Worm (Caenorhabditis elegans) whole organism, young adult: ENCODE measurements around the gene lgc-29.

Experiments used
- B0035.1 ChIP-seq: sonication (generic microtip); optimal IDR thresholded peaks from 2 replicates; lab custom pipeline; 2016; ENCODE audit warnings: missing genetic modification characterization, mild to moderate bottlenecking, missing compliant biosample characterization, missing genotype, missing genetic modification reagents
- B0261.1 ChIP-seq: sonication (generic microtip); optimal IDR thresholded peaks from 2 replicates; lab custom pipeline; 2016; ENCODE audit warnings: mild to moderate bottlenecking, missing genetic modification characterization, moderate library complexity, missing compliant biosample characterization
- B0336.3 ChIP-seq: fragments of 200-800 bp; sonication (Bioruptor generic); IDR thresholded peaks from 2 replicates; pipeline ENCODE4 v1.3.6; 2022; ENCODE audit warnings: missing genetic modification characterization, missing compliant biosample characterization
- F22D6.2 ChIP-seq: sonication (generic microtip); optimal IDR thresholded peaks from 2 replicates; lab custom pipeline; 2016; ENCODE audit warnings: mild to moderate bottlenecking, missing genetic modification characterization, missing compliant biosample characterization
- F33H1.4 ChIP-seq: fragments of 200-800 bp; sonication (Bioruptor generic); IDR thresholded peaks from 2 replicates; pipeline ENCODE4 v1.3.6; 2022; ENCODE audit warnings: missing genetic modification reagents, missing genetic modification characterization, missing compliant biosample characterization
- F37B4.10 ChIP-seq: fragments of 200-800 bp; sonication (Bioruptor generic); IDR thresholded peaks from 2 replicates; pipeline ENCODE4 v1.3.6; 2022; ENCODE audit warnings: missing genetic modification characterization, missing compliant biosample characterization
- F39B2.1 ChIP-seq: fragments of 200-800 bp; sonication (Bioruptor generic); IDR thresholded peaks from 2 replicates; pipeline ENCODE4 v1.3.6; 2022; ENCODE audit warnings: missing genetic modification reagents, missing genetic modification characterization, missing compliant biosample characterization
- F55B11.4 ChIP-seq: sonication (generic microtip); optimal IDR thresholded peaks from 2 replicates; lab custom pipeline; 2016; ENCODE audit warnings: missing compliant biosample characterization, missing genetic modification characterization, borderline replicate concordance; ENCODE audit not compliant: insufficient read depth
- F57A8.1 ChIP-seq: fragments of 200-800 bp; sonication (Bioruptor generic); optimal IDR thresholded peaks from 2 replicates; lab custom pipeline; 2018; ENCODE audit warnings: mild to moderate bottlenecking, missing genetic modification characterization, moderate library complexity, missing compliant biosample characterization
- F57C9.4 ChIP-seq: sonication (generic microtip); optimal IDR thresholded peaks from 2 replicates; lab custom pipeline; 2017; ENCODE audit warnings: mild to moderate bottlenecking, missing genetic modification characterization, missing compliant biosample characterization
- Y53F4B.3 ChIP-seq: fragments of 200-800 bp; sonication (Bioruptor generic); IDR thresholded peaks from 2 replicates; pipeline ENCODE4 v1.3.6; 2022; ENCODE audit warnings: missing genetic modification reagents, missing genetic modification characterization, missing compliant biosample characterization
- Y56A3A.18 ChIP-seq: fragments of 200-800 bp; sonication (Bioruptor generic); IDR thresholded peaks from 2 replicates; pipeline ENCODE4 v1.3.6; 2022; ENCODE audit warnings: missing genetic modification reagents, missing genetic modification characterization, missing compliant biosample characterization
- Y79H2A.3 ChIP-seq: fragments of 200-800 bp; sonication (Bioruptor generic); conservative IDR thresholded peaks from 2 replicates; pipeline ENCODE4 v1.3.6; 2022; ENCODE audit warnings: missing genetic modification reagents, missing genetic modification characterization, missing compliant biosample characterization
- Y95B8A.8 ChIP-seq: fragments of 200-800 bp; sonication (Bioruptor generic); IDR thresholded peaks from 2 replicates; pipeline ENCODE4 v1.3.6; 2022; ENCODE audit warnings: missing genetic modification reagents, missing genetic modification characterization, missing compliant biosample characterization
- ZK185.1 ChIP-seq: sonication (generic microtip); optimal IDR thresholded peaks from 2 replicates; lab custom pipeline; 2016; ENCODE audit warnings: mild to moderate bottlenecking, missing genetic modification characterization, missing compliant biosample characterization; ENCODE audit not compliant: poor library complexity, severe bottlenecking
- akir-1 ChIP-seq: fragments of 200-800 bp; sonication (Bioruptor generic); optimal IDR thresholded peaks from 2 replicates; lab custom pipeline; 2018; ENCODE audit warnings: mild to moderate bottlenecking, missing genetic modification characterization, moderate library complexity, missing compliant biosample characterization
- atf-7 ChIP-seq: sonication (generic microtip); optimal IDR thresholded peaks from 2 replicates; lab custom pipeline; 2017; ENCODE audit warnings: mild to moderate bottlenecking, missing genetic modification characterization, missing compliant biosample characterization
- athp-1 ChIP-seq: sonication (generic microtip); optimal IDR thresholded peaks from 2 replicates; lab custom pipeline; 2017; ENCODE audit warnings: mild to moderate bottlenecking, missing genetic modification characterization, missing compliant biosample characterization
- bed-1 ChIP-seq: fragments of 200-800 bp; sonication (Bioruptor generic); IDR thresholded peaks from 2 replicates; pipeline ENCODE4 v1.3.6; 2022; ENCODE audit warnings: missing genetic modification reagents, missing genetic modification characterization, missing compliant biosample characterization
- cebp-1 ChIP-seq, 2 experiments: fragments of 200-800 bp in 1 of 2; sonication (Bioruptor generic) in 1 of 2; sonication (generic microtip) in 1 of 2; IDR thresholded peaks in 1 of 2; optimal IDR thresholded peaks in 1 of 2; 2 replicates each; pipeline versions ENCODE4 v1.3.6 to Lab custom; 2017 to 2022; ENCODE audit warnings: missing compliant biosample characterization in 2 of 2, missing genetic modification characterization in 2 of 2, mild to moderate bottlenecking in 1 of 2, missing genetic modification reagents in 1 of 2, moderate library complexity in 1 of 2
- cebp-2 ChIP-seq: fragments of 200-800 bp; sonication (Bioruptor generic); IDR thresholded peaks from 2 replicates; pipeline ENCODE4 v1.3.6; 2022; ENCODE audit warnings: missing genetic modification characterization, missing compliant biosample characterization
- ceh-100 ChIP-seq: fragments of 200-800 bp; sonication (Bioruptor generic); IDR thresholded peaks from 2 replicates; pipeline ENCODE4 v1.3.6; 2022; ENCODE audit warnings: missing genetic modification reagents, missing genetic modification characterization, missing compliant biosample characterization
- chd-7 ChIP-seq: sonication (generic microtip); optimal IDR thresholded peaks from 2 replicates; lab custom pipeline; 2016; ENCODE audit warnings: mild to moderate bottlenecking, missing genetic modification characterization, moderate library complexity, missing compliant biosample characterization
- dox-1 ChIP-seq: fragments of 200-800 bp; sonication (Bioruptor generic); IDR thresholded peaks from 2 replicates; pipeline ENCODE4 v1.3.6; 2022; ENCODE audit warnings: missing genetic modification reagents, missing genetic modification characterization, missing compliant biosample characterization
- egl-18 ChIP-seq: fragments of 200-800 bp; sonication (Bioruptor generic); IDR thresholded peaks from 2 replicates; pipeline ENCODE4 v1.3.6; 2022; ENCODE audit warnings: missing genetic modification reagents, missing genetic modification characterization, missing compliant biosample characterization
- fkh-3 ChIP-seq: sonication (generic microtip); optimal IDR thresholded peaks from 2 replicates; lab custom pipeline; 2016; ENCODE audit warnings: mild to moderate bottlenecking, missing genetic modification characterization, missing compliant biosample characterization
- gei-17 ChIP-seq: fragments of 200-800 bp; sonication (Bioruptor generic); optimal IDR thresholded peaks from 2 replicates; lab custom pipeline; 2018; ENCODE audit warnings: mild to moderate bottlenecking, missing genetic modification characterization, missing compliant biosample characterization
- hlh-26 ChIP-seq: fragments of 200-800 bp; sonication (Bioruptor generic); conservative IDR thresholded peaks from 2 replicates; pipeline ENCODE4 v1.3.6; 2022; ENCODE audit warnings: missing genetic modification reagents, missing genetic modification characterization, missing compliant biosample characterization
- hmg-20 ChIP-seq: fragments of 200-800 bp; sonication (Bioruptor generic); IDR thresholded peaks from 2 replicates; pipeline ENCODE4 v1.3.6; 2022; ENCODE audit warnings: missing genetic modification reagents, missing genetic modification characterization, missing compliant biosample characterization
- hrde-1 ChIP-seq: sonication (generic microtip); optimal IDR thresholded peaks from 2 replicates; lab custom pipeline; 2016; ENCODE audit warnings: missing genetic modification characterization, mild to moderate bottlenecking, missing compliant biosample characterization, moderate library complexity, missing genotype, missing genetic modification reagents, borderline replicate concordance
- let-607 ChIP-seq, 2 experiments: fragments of 200-800 bp in 1 of 2; sonication (Bioruptor generic) in 1 of 2; sonication (generic microtip) in 1 of 2; optimal IDR thresholded peaks; 2 replicates each; lab custom pipeline; 2016 to 2018; ENCODE audit warnings: mild to moderate bottlenecking in 2 of 2, missing compliant biosample characterization in 2 of 2, missing genetic modification characterization in 2 of 2, moderate library complexity in 2 of 2, missing genotype in 1 of 2
- lin-26 ChIP-seq: fragments of 200-800 bp; sonication (Bioruptor generic); IDR thresholded peaks from 2 replicates; pipeline ENCODE4 v1.3.6; 2022; ENCODE audit warnings: missing genetic modification reagents, missing genetic modification characterization, missing compliant biosample characterization
- lin-40 ChIP-seq: sonication (generic microtip); optimal IDR thresholded peaks from 2 replicates; lab custom pipeline; 2016; ENCODE audit warnings: missing genetic modification characterization, mild to moderate bottlenecking, missing compliant biosample characterization, missing genotype, missing genetic modification reagents
- lir-1 ChIP-seq: fragments of 200-800 bp; sonication (Bioruptor generic); conservative IDR thresholded peaks from 2 replicates; pipeline ENCODE4 v1.3.6; 2022; ENCODE audit warnings: missing genetic modification reagents, missing genetic modification characterization, missing compliant biosample characterization
- madf-3 ChIP-seq: fragments of 200-800 bp; sonication (Bioruptor generic); IDR thresholded peaks from 2 replicates; pipeline ENCODE4 v1.3.6; 2022; ENCODE audit warnings: missing genetic modification reagents, missing genetic modification characterization, missing compliant biosample characterization
- madf-6 ChIP-seq: fragments of 200-800 bp; sonication (Bioruptor generic); IDR thresholded peaks from 2 replicates; pipeline ENCODE4 v1.3.6; 2022; ENCODE audit warnings: missing genetic modification reagents, missing genetic modification characterization, missing compliant biosample characterization
- mcd-1 ChIP-seq: fragments of 200-800 bp; sonication (Bioruptor generic); IDR thresholded peaks from 2 replicates; pipeline ENCODE4 v1.3.6; 2022; ENCODE audit warnings: missing genetic modification reagents, missing genetic modification characterization, missing compliant biosample characterization
- nfyb-1 ChIP-seq: fragments of 200-800 bp; sonication (Bioruptor generic); IDR thresholded peaks from 2 replicates; pipeline ENCODE4 v1.3.6; 2022; ENCODE audit warnings: missing genetic modification reagents, missing genetic modification characterization, missing compliant biosample characterization
- nhr-27 ChIP-seq: fragments of 200-800 bp; sonication (Bioruptor generic); optimal IDR thresholded peaks from 2 replicates; lab custom pipeline; 2018; ENCODE audit warnings: mild to moderate bottlenecking, missing genetic modification characterization, moderate library complexity, missing compliant biosample characterization
- nhr-80 ChIP-seq: sonication (generic microtip); optimal IDR thresholded peaks from 2 replicates; lab custom pipeline; 2016; ENCODE audit warnings: missing genetic modification characterization, missing compliant biosample characterization
- rec-8 ChIP-seq, 2 experiments: sonication (generic microtip); optimal IDR thresholded peaks; 2 replicates each; lab custom pipeline; 2016; ENCODE audit warnings: mild to moderate bottlenecking in 2 of 2, missing genetic modification characterization in 2 of 2, missing genetic modification reagents in 2 of 2, missing genotype in 2 of 2, missing biosample characterization in 1 of 2, missing compliant biosample characterization in 1 of 2, moderate library complexity in 1 of 2
- snpc-3.4 ChIP-seq: sonication (generic microtip); optimal IDR thresholded peaks from 2 replicates; lab custom pipeline; 2017; ENCODE audit warnings: missing genetic modification characterization, mild to moderate bottlenecking, missing compliant biosample characterization, antibody characterized with exemption, moderate library complexity, missing genotype, missing genetic modification reagents
- somi-1 ChIP-seq: fragments of 200-800 bp; sonication (Bioruptor generic); optimal IDR thresholded peaks from 2 replicates; lab custom pipeline; 2018; ENCODE audit warnings: mild to moderate bottlenecking, missing genetic modification characterization, missing compliant biosample characterization
- tbp1 ChIP-seq: fragments of 200-800 bp; sonication (Bioruptor generic); optimal IDR thresholded peaks from 2 replicates; lab custom pipeline; 2018; ENCODE audit warnings: mild to moderate bottlenecking, missing genetic modification characterization, missing compliant biosample characterization
- tbx-9 ChIP-seq: sonication (generic microtip); optimal IDR thresholded peaks from 2 replicates; lab custom pipeline; 2016; ENCODE audit warnings: borderline replicate concordance, missing genetic modification characterization, inconsistent platforms, missing compliant biosample characterization
- ztf-18 ChIP-seq: sonication (generic microtip); optimal IDR thresholded peaks from 2 replicates; lab custom pipeline; 2016; ENCODE audit warnings: missing genotype, mild to moderate bottlenecking, missing genetic modification characterization, missing compliant biosample characterization
- ztf-3 ChIP-seq: fragments of 200-800 bp; sonication (Bioruptor generic); optimal IDR thresholded peaks from 2 replicates; lab custom pipeline; 2018; ENCODE audit warnings: mild to moderate bottlenecking, missing genetic modification characterization, missing compliant biosample characterization

The lgc-29 gene

DNA sequence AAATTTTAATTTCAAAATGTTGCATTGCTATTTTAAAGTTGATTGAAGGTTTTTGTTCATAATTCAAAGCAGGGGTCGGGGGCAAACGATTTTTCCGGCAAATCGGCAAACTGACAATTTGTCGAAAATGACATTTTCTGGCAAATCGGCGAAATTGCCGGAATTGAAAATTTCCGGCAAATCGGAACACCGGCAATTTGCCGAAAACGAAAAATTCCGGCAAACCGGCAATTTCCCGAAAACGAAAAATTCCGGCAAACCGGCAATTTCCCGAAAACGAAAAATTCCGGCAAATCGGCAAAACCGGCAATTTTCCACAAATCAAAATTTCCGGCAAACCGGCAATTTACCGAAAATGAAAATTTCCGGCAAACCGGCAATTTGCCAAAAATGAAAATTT lies 51.4 kb downstream of the lgc-29 start (continued):
- peak; percentile 29 for TF ChIP-seq chd-7
- TF ChIP-seq F57C9.4 (tag; lab: Kevin White, UChicago) = no peak
- TF ChIP-seq F39B2.1 (GFP tag; lab: Robert Waterston, UW) = 0 out of 2 replicates have a peak, but pooled peaks have one; percentile 24
- peak; percentile 62; the same call in 1 of the 2 replicates for TF ChIP-seq mcd-1 (GFP tag; lab: Robert Waterston, UW)
- no peak for TF ChIP-seq F55B11.4 (tag; lab: Kevin White, UChicago)
- no peak for TF ChIP-seq cebp-1 (GFP tag; IDR thresholded peaks at IDR 0.05; lab: Robert Waterston, UW)
- peak; percentile 8 for TF ChIP-seq cebp-1 (tag; optimal IDR thresholded peaks at IDR 0.05; lab: Kevin White, UChicago)
- TF ChIP-seq ztf-3 = peak; percentile 1
- no peak for TF ChIP-seq nhr-80 (tag; lab: Kevin White, UChicago)
- peak; percentile 70; the same call in 1 of the 2 replicates for TF ChIP-seq cebp-2 (GFP tag; lab: Robert Waterston, UW)
- 0 out of 2 replicates have a peak, but pooled peaks have one; percentile 69 for TF ChIP-seq nfyb-1 (GFP tag; lab: Robert Waterston, UW)
- TF ChIP-seq madf-3 = no peak
- TF ChIP-seq egl-18 (GFP tag; lab: Robert Waterston, UW) = no peak
- TF ChIP-seq tbx-9 (tag; lab: Kevin White, UChicago) = no peak
- TF ChIP-seq somi-1 (GFP tag; lab: Kevin White, UChicago) = no peak
- TF ChIP-seq B0261.1 (tag; lab: Kevin White, UChicago) = no peak
- no peak for TF ChIP-seq F33H1.4 (GFP tag; lab: Robert Waterston, UW)
- no peak for TF ChIP-seq hlh-26
- peak; percentile 30 for TF ChIP-seq gei-17 (GFP tag; lab: Kevin White, UChicago)
- peak; percentile 81; the same call in 1 of the 2 replicates for TF ChIP-seq Y56A3A.18 (GFP tag; lab: Robert Waterston, UW)
- TF ChIP-seq bed-1 (GFP tag; lab: Robert Waterston, UW) = no peak
- TF ChIP-seq ZK185.1 (tag; lab: Kevin White, UChicago) = no peak
- TF ChIP-seq hmg-20 (GFP tag; lab: Robert Waterston, UW) = no peak
- TF ChIP-seq Y95B8A.8 = no peak; the same call in 1 of the 2 replicates
- 0 out of 2 replicates have a peak, but pooled peaks have one; percentile 12 for TF ChIP-seq dox-1
- no peak for TF ChIP-seq F22D6.2 (tag; lab: Kevin White, UChicago)
- TF ChIP-seq akir-1 = no peak
- TF ChIP-seq madf-6 (GFP tag; lab: Robert Waterston, UW) = peak; percentile 45
- TF ChIP-seq lin-26 = 0 out of 2 replicates have a peak, but pooled peaks have one; percentile 36
- peak; percentile 31 for TF ChIP-seq atf-7
- no peak for TF ChIP-seq hrde-1 (tag; lab: Kevin White, UChicago)
- TF ChIP-seq let-607 (tag; optimal IDR thresholded peaks at IDR 0.05; lab: Kevin White, UChicago) = no peak
- TF ChIP-seq nhr-27 (tag; lab: Kevin White, UChicago) = no peak
- TF ChIP-seq lin-40 (tag; lab: Kevin White, UChicago) = no peak
- peak; percentile 61 for TF ChIP-seq fkh-3 (tag; lab: Kevin White, UChicago)
- TF ChIP-seq Y79H2A.3 (GFP tag; lab: Robert Waterston, UW) = no peak
- 0 out of 2 replicates have a peak, but pooled peaks have one; percentile 17 for TF ChIP-seq ceh-100 (GFP tag; lab: Robert Waterston, UW)
- peak; percentile 70; the same call in 1 of the 2 replicates for TF ChIP-seq B0336.3 (GFP tag; lab: Robert Waterston, UW)
- peak; percentile 26 for TF ChIP-seq athp-1 (tag; lab: Kevin White, UChicago)
- no peak for TF ChIP-seq F57A8.1
- TF ChIP-seq tbp1 (GFP tag; lab: Kevin White, UChicago) = no peak
- TF ChIP-seq rec-8 (tag; optimal IDR thresholded peaks at IDR 0.05; lab: Kevin White, UChicago) = no peak
- no peak for TF ChIP-seq B0035.1 (tag; lab: Kevin White, UChicago)
- no peak for TF ChIP-seq Y53F4B.3 (GFP tag; lab: Robert Waterston, UW)
- TF ChIP-seq ztf-18 (tag; lab: Kevin White, UChicago) = no peak
- no peak for TF ChIP-seq F37B4.10 (GFP tag; lab: Robert Waterston, UW)
- no peak for TF ChIP-seq snpc-3.4
- TF ChIP-seq lir-1 = no peak
